ENCODE assay signal across 8 worm cellular contexts in genomic region chrIII:8956146-8956646, ce11.
TF ChIP-seq lines count a peak whose summit lies in the region.

Gene ZK643.5, minus strand, starts transcription at chrIII:8956196.
Gene ZK643.2, plus strand, starts transcription at chrIII:8956540.

TF ChIP-seq in whole organism, L1 larva, 84 proteins besides CTCF, POLR2A, EP300 and RAD21 (continues in another document):
- TF ChIP-seq egl-13 (tag; optimal IDR thresholded peaks at IDR 0.05; lab: Kevin White, UChicago) = peak; percentile 65
- TF ChIP-seq snu-23 (GFP tag; optimal IDR thresholded peaks at IDR 0.05; lab: Kevin White, UChicago) = peak; percentile 80
- TF ChIP-seq hlh-17 (GFP tag; optimal IDR thresholded peaks at IDR 0.05; lab: Kevin White, UChicago; ENCODE audit: borderline replicate concordance) = no peak
- no peak for TF ChIP-seq nhr-28 (tag; optimal IDR thresholded peaks at IDR 0.05; lab: Kevin White, UChicago)
- peak; percentile 75 to 86 (median 79) for TF ChIP-seq dpl-1 (GFP tag; optimal IDR thresholded peaks at IDR 0.05; lab: Kevin White, UChicago)
- no peak for TF ChIP-seq efl-3 (GFP tag; optimal IDR thresholded peaks at IDR 0.05; lab: Kevin White, UChicago)
- TF ChIP-seq irx-1 (tag; optimal IDR thresholded peaks at IDR 0.05; lab: Kevin White, UChicago) = peak; percentile 8
- TF ChIP-seq lin-15B (tag; optimal IDR thresholded peaks at IDR 0.05; lab: Kevin White, UChicago) = peak; percentile 37
- peak in 1 of 2 experiments; percentile 7 for TF ChIP-seq ztf-11 (tag; optimal IDR thresholded peaks at IDR 0.05; lab: Kevin White, UChicago)
- TF ChIP-seq unc-30 (tag; optimal IDR thresholded peaks at IDR 0.05; lab: Kevin White, UChicago) = no peak
- TF ChIP-seq F16B12.6 (tag; optimal IDR thresholded peaks at IDR 0.05; lab: Kevin White, UChicago) = peak; percentile 87

TF ChIP-seq in whole organism, L2 larva, 48 proteins besides CTCF, POLR2A, EP300 and RAD21 (continues in another document):
- peak; percentile 4 for TF ChIP-seq zag-1 (tag; optimal IDR thresholded peaks at IDR 0.05; lab: Kevin White, UChicago)
- TF ChIP-seq elt-3 (tag; optimal IDR thresholded peaks at IDR 0.05; lab: Kevin White, UChicago) = no peak
- TF ChIP-seq nhr-237 (tag; optimal IDR thresholded peaks at IDR 0.05; lab: Kevin White, UChicago) = no peak
- TF ChIP-seq sma-3 (GFP tag; optimal IDR thresholded peaks at IDR 0.05; lab: Kevin White, UChicago) = peak; percentile 53
- no peak for TF ChIP-seq nhr-25 (tag; optimal IDR thresholded peaks at IDR 0.05; lab: Kevin White, UChicago)
- TF ChIP-seq blmp-1 (tag; optimal IDR thresholded peaks at IDR 0.05; lab: Kevin White, UChicago; ENCODE audit: insufficient read depth) = no peak
- TF ChIP-seq sem-4 (tag; optimal IDR thresholded peaks at IDR 0.05; lab: Kevin White, UChicago) = peak; percentile 50
- TF ChIP-seq fos-1 (tag; optimal IDR thresholded peaks at IDR 0.05; lab: Kevin White, UChicago) = no peak
- peak; percentile 52 for TF ChIP-seq mab-5 (tag; optimal IDR thresholded peaks at IDR 0.05; lab: Kevin White, UChicago)
- TF ChIP-seq nhr-12 (tag; optimal IDR thresholded peaks at IDR 0.05; lab: Kevin White, UChicago) = no peak
- no peak for TF ChIP-seq ZK546.5 (tag; optimal IDR thresholded peaks at IDR 0.05; lab: Kevin White, UChicago)
- TF ChIP-seq peb-1 (tag; optimal IDR thresholded peaks at IDR 0.05; lab: Kevin White, UChicago) = no peak

TF ChIP-seq in whole organism, L3 larva, 47 proteins besides CTCF, POLR2A, EP300 and RAD21 (continues in another document):
- TF ChIP-seq nhr-23 (tag; optimal IDR thresholded peaks at IDR 0.05; lab: Kevin White, UChicago) (no peak), pha-4 (tag; optimal IDR thresholded peaks at IDR 0.05; lab: Kevin White, UChicago) (peak; percentile 84), R02D3.7 (tag; optimal IDR thresholded peaks at IDR 0.05; lab: Kevin White, UChicago) (peak; percentile 27), nfya-1 (tag; optimal IDR thresholded peaks at IDR 0.05; lab: Kevin White, UChicago; ENCODE audit: insufficient read depth) (peak; percentile 86), nhr-76 (tag; optimal IDR thresholded peaks at IDR 0.05; lab: Kevin White, UChicago) (no peak), nhr-28 (tag; optimal IDR thresholded peaks at IDR 0.05; lab: Kevin White, UChicago) (no peak), lin-15B (tag; optimal IDR thresholded peaks at IDR 0.05; lab: Kevin White, UChicago) (peak; percentile 48), unc-62 (GFP tag; optimal IDR thresholded peaks at IDR 0.05; lab: Kevin White, UChicago) (no peak), hmg-11 (tag; optimal IDR thresholded peaks at IDR 0.05; lab: Kevin White, UChicago) (peak; percentile 86), ceh-28 (tag; optimal IDR thresholded peaks at IDR 0.05; lab: Kevin White, UChicago) (peak; percentile 95), snpc-4 (tag; optimal IDR thresholded peaks at IDR 0.05; lab: Kevin White, UChicago) (peak; percentile 38), ceh-82 (tag; optimal IDR thresholded peaks at IDR 0.05; lab: Kevin White, UChicago) (peak; percentile 11)

TF ChIP-seq in whole organism, L4 larva, 104 proteins besides CTCF, POLR2A, EP300 and RAD21 (continues in another document):
- TF ChIP-seq lin-29 (GFP tag; IDR thresholded peaks at IDR 0.05; lab: Robert Waterston, UW) = no peak
- no peak for TF ChIP-seq zfp-2 (tag; optimal IDR thresholded peaks at IDR 0.05; lab: Kevin White, UChicago)
- no peak for TF ChIP-seq ceh-20 (GFP tag; IDR thresholded peaks at IDR 0.05; lab: Robert Waterston, UW)
- peak; percentile 88 for TF ChIP-seq mes-2 (tag; optimal IDR thresholded peaks at IDR 0.05; lab: Kevin White, UChicago; ENCODE audit: poor library complexity, severe bottlenecking)
- TF ChIP-seq egl-43 (GFP tag; IDR thresholded peaks at IDR 0.05; lab: Robert Waterston, UW) = no peak
- TF ChIP-seq hlh-30 (tag; optimal IDR thresholded peaks at IDR 0.05; lab: Kevin White, UChicago; ENCODE audit: insufficient read depth) = peak; percentile 76
- peak; percentile 79 for TF ChIP-seq ceh-28 (tag; optimal IDR thresholded peaks at IDR 0.05; lab: Kevin White, UChicago)
- no peak for TF ChIP-seq nhr-102 (tag; optimal IDR thresholded peaks at IDR 0.05; lab: Kevin White, UChicago)
- peak; percentile 64; the same call in 1 of the 2 replicates for TF ChIP-seq pha-4 (GFP tag; IDR thresholded peaks at IDR 0.05; lab: Robert Waterston, UW)
- peak; percentile 24 for TF ChIP-seq pha-4 (tag; optimal IDR thresholded peaks at IDR 0.05; lab: Kevin White, UChicago)
- TF ChIP-seq zip-11 (GFP tag; IDR thresholded peaks at IDR 0.05; lab: Robert Waterston, UW) = no peak

TF ChIP-seq in whole organism, late embryonic, 69 proteins besides CTCF, POLR2A, EP300 and RAD21:
- TF ChIP-seq mec-3 (tag; optimal IDR thresholded peaks at IDR 0.05; lab: Kevin White, UChicago; ENCODE audit: borderline replicate concordance) = no peak
- peak; percentile 99 for TF ChIP-seq ceh-48 (tag; optimal IDR thresholded peaks at IDR 0.05; lab: Kevin White, UChicago)
- no peak for TF ChIP-seq pag-3 (tag; optimal IDR thresholded peaks at IDR 0.05; lab: Kevin White, UChicago; ENCODE audit: borderline replicate concordance)
- no peak for TF ChIP-seq sdc-2 (tag; optimal IDR thresholded peaks at IDR 0.05; lab: Kevin White, UChicago)
- TF ChIP-seq nfya-1 (tag; optimal IDR thresholded peaks at IDR 0.05; lab: Kevin White, UChicago) = peak; percentile 49
- peak; percentile 43 for TF ChIP-seq ceh-31 (tag; optimal IDR thresholded peaks at IDR 0.05; lab: Kevin White, UChicago)
- no peak for TF ChIP-seq tbx-2 (tag; optimal IDR thresholded peaks at IDR 0.05; lab: Kevin White, UChicago)
- TF ChIP-seq unc-42 (tag; optimal IDR thresholded peaks at IDR 0.05; lab: Kevin White, UChicago) = peak; percentile 76

TF ChIP-seq in whole organism, midembryonic, 9 proteins besides CTCF, POLR2A, EP300 and RAD21:
- TF ChIP-seq tab-1 (GFP tag; IDR thresholded peaks at IDR 0.05; lab: Robert Waterston, UW) (no peak), ztf-29 (GFP tag; IDR thresholded peaks at IDR 0.05; lab: Robert Waterston, UW) (no peak), flt-1 (GFP tag; IDR thresholded peaks at IDR 0.05; lab: Robert Waterston, UW) (no peak), cog-1 (tag; optimal IDR thresholded peaks at IDR 0.05; lab: Kevin White, UChicago) (no peak), T22C8.4 (GFP tag; IDR thresholded peaks at IDR 0.05; lab: Robert Waterston, UW) (peak; percentile 99), ref-1 (GFP tag; conservative IDR thresholded peaks at IDR 0.05; lab: Robert Waterston, UW) (no peak), klf-2 (GFP tag; conservative IDR thresholded peaks at IDR 0.05; lab: Robert Waterston, UW) (no peak)

TF ChIP-seq in whole organism, mixed stage, embryonic, 35 proteins besides CTCF, POLR2A, EP300 and RAD21 (continues in another document):
- TF ChIP-seq sem-2 (GFP tag; optimal IDR thresholded peaks at IDR 0.05; lab: Kevin White, UChicago) = no peak
- TF ChIP-seq hlh-1 (tag; optimal IDR thresholded peaks at IDR 0.05; lab: Kevin White, UChicago) = no peak
- no peak for TF ChIP-seq ham-2 (GFP tag; optimal IDR thresholded peaks at IDR 0.05; lab: Kevin White, UChicago)
- TF ChIP-seq nhr-76 (tag; optimal IDR thresholded peaks at IDR 0.05; lab: Kevin White, UChicago) = no peak
- peak; percentile 64 for TF ChIP-seq ces-1 (GFP tag; optimal IDR thresholded peaks at IDR 0.05; lab: Kevin White, UChicago)
- TF ChIP-seq unc-62 (GFP tag; optimal IDR thresholded peaks at IDR 0.05; lab: Kevin White, UChicago) = no peak
- TF ChIP-seq bed-3 (GFP tag; optimal IDR thresholded peaks at IDR 0.05; lab: Kevin White, UChicago) = no peak
- TF ChIP-seq mep-1 (tag; optimal IDR thresholded peaks at IDR 0.05; lab: Kevin White, UChicago) = peak; percentile 69
- no peak for TF ChIP-seq tbx-8 (GFP tag; optimal IDR thresholded peaks at IDR 0.05; lab: Kevin White, UChicago)
- TF ChIP-seq ceh-39 (tag; optimal IDR thresholded peaks at IDR 0.05; lab: Kevin White, UChicago) = peak; percentile 97
- TF ChIP-seq pha-4 (tag; optimal IDR thresholded peaks at IDR 0.05; lab: Kevin White, UChicago) = peak; percentile 15
- no peak for TF ChIP-seq flh-1 (GFP tag; optimal IDR thresholded peaks at IDR 0.05; lab: Kevin White, UChicago)
- no peak for TF ChIP-seq mab-5 (tag; optimal IDR thresholded peaks at IDR 0.05; lab: Kevin White, UChicago)
- no peak for TF ChIP-seq ceh-43 (GFP tag; optimal IDR thresholded peaks at IDR 0.05; lab: Kevin White, UChicago)
- no peak for TF ChIP-seq unc-39 (tag; optimal IDR thresholded peaks at IDR 0.05; lab: Kevin White, UChicago)
- TF ChIP-seq sptf-1 (tag; optimal IDR thresholded peaks at IDR 0.05; lab: Kevin White, UChicago) = no peak
- no peak for TF ChIP-seq nhr-28 (tag; optimal IDR thresholded peaks at IDR 0.05; lab: Kevin White, UChicago)
- no peak for TF ChIP-seq unc-120 (tag; optimal IDR thresholded peaks at IDR 0.05; lab: Kevin White, UChicago; ENCODE audit: poor library complexity, severe bottlenecking)
- TF ChIP-seq nhr-12 (tag; optimal IDR thresholded peaks at IDR 0.05; lab: Kevin White, UChicago) = no peak

TF ChIP-seq in whole organism, young adult, 124 proteins besides CTCF, POLR2A, EP300 and RAD21 (continues in another document):
- TF ChIP-seq gei-17 (GFP tag; optimal IDR thresholded peaks at IDR 0.05; lab: Kevin White, UChicago) (no peak), madf-8 (GFP tag; conservative IDR thresholded peaks at IDR 0.05; lab: Robert Waterston, UW) (peak; percentile 51), hlh-12 (tag; optimal IDR thresholded peaks at IDR 0.05; lab: Kevin White, UChicago) (no peak), mxl-1 (tag; optimal IDR thresholded peaks at IDR 0.05; lab: Kevin White, UChicago) (no peak), F49E8.2 (tag; optimal IDR thresholded peaks at IDR 0.05; lab: Kevin White, UChicago; ENCODE audit: insufficient read depth) (no peak), nhr-90 (tag; optimal IDR thresholded peaks at IDR 0.05; lab: Kevin White, UChicago) (no peak), tlf-1 (GFP tag; optimal IDR thresholded peaks at IDR 0.05; lab: Kevin White, UChicago) (no peak), ztf-28 (GFP tag; IDR thresholded peaks at IDR 0.05; lab: Robert Waterston, UW) (no peak), hlh-26 (GFP tag; conservative IDR thresholded peaks at IDR 0.05; lab: Robert Waterston, UW) (no peak), B0261.1 (tag; optimal IDR thresholded peaks at IDR 0.05; lab: Kevin White, UChicago) (no peak), lin-54 (GFP tag; optimal IDR thresholded peaks at IDR 0.05; lab: Kevin White, UChicago) (peak; percentile 70), attf-6 (GFP tag; IDR thresholded peaks at IDR 0.05; lab: Robert Waterston, UW) (no peak), K12H6.12 (tag; optimal IDR thresholded peaks at IDR 0.05; lab: Kevin White, UChicago) (no peak), F57A8.1 (GFP tag; optimal IDR thresholded peaks at IDR 0.05; lab: Kevin White, UChicago) (no peak), somi-1 (GFP tag; optimal IDR thresholded peaks at IDR 0.05; lab: Kevin White, UChicago) (no peak), attf-5 (GFP tag; optimal IDR thresholded peaks at IDR 0.05; lab: Kevin White, UChicago) (peak; percentile 19), snpc-1.1 (tag; optimal IDR thresholded peaks at IDR 0.05; lab: Kevin White, UChicago; ENCODE audit: insufficient read depth) (peak; percentile 26), ztf-18 (tag; optimal IDR thresholded peaks at IDR 0.05; lab: Kevin White, UChicago) (peak; percentile 23), egrh-3 (GFP tag; IDR thresholded peaks at IDR 0.05; lab: Robert Waterston, UW) (no peak), nfya-2 (GFP tag; IDR thresholded peaks at IDR 0.05; lab: Robert Waterston, UW) (no peak), Y53G8AR.9 (GFP tag; conservative IDR thresholded peaks at IDR 0.05; lab: Robert Waterston, UW) (no peak)
